Worm (Caenorhabditis elegans) whole organism, L4/young adult: ENCODE data around the gene K03H1.7.

Experiments
- W03F9.2 ChIP-seq: fragments of 150-350 bp; optimal IDR thresholded peaks from 2 replicates; lab custom pipeline; 2014; ENCODE audit warnings: missing biosample characterization, missing genetic modification characterization
- dao-5 ChIP-seq: sonication (generic microtip); optimal IDR thresholded peaks from 2 replicates; lab custom pipeline; 2016; ENCODE audit warnings: missing genotype, missing genetic modification characterization, moderate library complexity, missing compliant biosample characterization
- him-1 ChIP-seq: sonication (generic microtip); optimal IDR thresholded peaks from 2 replicates; lab custom pipeline; 2016; ENCODE audit warnings: missing genotype, missing genetic modification reagents, missing genetic modification characterization, missing compliant biosample characterization

DNA sequence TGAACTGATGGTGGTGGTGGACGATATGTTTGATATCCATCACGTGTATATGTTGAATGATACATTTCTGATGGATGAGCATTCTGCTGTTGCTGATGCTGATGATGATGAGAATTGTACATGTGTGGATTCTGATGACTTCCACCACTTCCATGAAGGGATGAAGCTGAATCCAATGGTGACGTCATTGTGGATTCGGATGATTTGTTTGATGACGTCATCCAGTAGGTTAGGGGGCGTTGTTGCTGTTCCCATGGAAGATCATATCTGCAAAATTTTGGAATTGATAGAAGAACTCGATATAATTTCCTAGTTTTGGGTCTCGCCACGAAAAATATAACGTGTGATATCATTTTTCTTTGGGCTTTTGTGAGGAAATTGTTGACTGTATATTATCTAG, 16.2 kb downstream of the K03H1.7 start:
- no peak for TF ChIP-seq dao-5 (tag; lab: Kevin White, UChicago)
- no peak for TF ChIP-seq W03F9.2 (tag; lab: Kevin White, UChicago)
- TF ChIP-seq him-1: no peak
